Fruit fly (Drosophila melanogaster): ENCODE measurements around the gene alpha-Est3.

alpha-Est3 gene

dm6 chr3R:7515599-7516069 is 25.8 kb downstream of the alpha-Est3 start, which contains the start of gene alpha-Est8:
Gene alpha-Est8 (minus strand): TSS chr3R:7515670.
- TF ChIP-seq Dif (GFP tag; optimal IDR thresholded peaks at IDR 0.05; ENCODE audit: partially characterized antibody) (peak; percentile 16), h (GFP tag; optimal IDR thresholded peaks at IDR 0.05) (peak; percentile 17), Hnf4 (GFP tag; optimal IDR thresholded peaks at IDR 0.05) (no peak), Rel (GFP tag; optimal IDR thresholded peaks at IDR 0.05) (no peak), Rel (tag; optimal IDR thresholded peaks at IDR 0.05) (peak; percentile 38), Hr83 (GFP tag; optimal IDR thresholded peaks at IDR 0.05; ENCODE audit: poor library complexity, severe bottlenecking) (no peak), CrebA (GFP tag; optimal IDR thresholded peaks at IDR 0.05; ENCODE audit: borderline replicate concordance) (peak; percentile 38)

- TF ChIP-seq br (GFP tag; optimal IDR thresholded peaks at IDR 0.05) (no peak), Hnf4 (GFP tag; optimal IDR thresholded peaks at IDR 0.05) (peak; percentile 15)
Measured at dm6 chr3R:7514232-7514863, 27.1 kb downstream of the alpha-Est3 start.

- TF ChIP-seq dl (GFP tag; optimal IDR thresholded peaks at IDR 0.05; ENCODE audit: insufficient read depth in 1 of 2, partially characterized antibody in 2 of 2) = no peak
- peak; percentile 86 for TF ChIP-seq lola (GFP tag; optimal IDR thresholded peaks at IDR 0.05)
- no peak for TF ChIP-seq CrebA (GFP tag; optimal IDR thresholded peaks at IDR 0.05; ENCODE audit: borderline replicate concordance)
- no peak for TF ChIP-seq foxo (GFP tag; optimal IDR thresholded peaks at IDR 0.05)
- TF ChIP-seq Rel (GFP tag; optimal IDR thresholded peaks at IDR 0.05) = no peak
- no peak for TF ChIP-seq Rel (tag; optimal IDR thresholded peaks at IDR 0.05)
- peak; percentile 52 for TF ChIP-seq Vsx2 (GFP tag; optimal IDR thresholded peaks at IDR 0.05; ENCODE audit: partially characterized antibody)
- no peak for TF ChIP-seq CG32264 (GFP tag; optimal IDR thresholded peaks at IDR 0.05)
- TF ChIP-seq Dfd (GFP tag; optimal IDR thresholded peaks at IDR 0.05) = no peak
- TF ChIP-seq sv (GFP tag; optimal IDR thresholded peaks at IDR 0.05) = no peak
- peak; percentile 38 for TF ChIP-seq Abd-B (GFP tag; optimal IDR thresholded peaks at IDR 0.05)
- TF ChIP-seq brk (GFP tag; optimal IDR thresholded peaks at IDR 0.05) = no peak
- no peak for TF ChIP-seq HLH106 (tag; optimal IDR thresholded peaks at IDR 0.05)
- no peak for TF ChIP-seq Sp1 (GFP tag; optimal IDR thresholded peaks at IDR 0.05)
- no peak for TF ChIP-seq jim (GFP tag; optimal IDR thresholded peaks at IDR 0.05)
- peak; percentile 86 for TF ChIP-seq Myc (optimal IDR thresholded peaks at IDR 0.05)
- TF ChIP-seq tai (GFP tag; optimal IDR thresholded peaks at IDR 0.05) = no peak
- TF ChIP-seq N (GFP tag; optimal IDR thresholded peaks at IDR 0.05) = peak; percentile 69
- no peak for TF ChIP-seq dmrt93B (GFP tag; optimal IDR thresholded peaks at IDR 0.05)
- TF ChIP-seq fru (GFP tag; optimal IDR thresholded peaks at IDR 0.05) = no peak
- TF ChIP-seq sage (GFP tag; optimal IDR thresholded peaks at IDR 0.05) = no peak
- TF ChIP-seq psq (GFP tag; optimal IDR thresholded peaks at IDR 0.05) = no peak
- TF ChIP-seq h (GFP tag; optimal IDR thresholded peaks at IDR 0.05) = no peak
- no peak for TF ChIP-seq CG9705 (GFP tag; optimal IDR thresholded peaks at IDR 0.05)
- no peak for TF ChIP-seq dsf (GFP tag; optimal IDR thresholded peaks at IDR 0.05; ENCODE audit: borderline replicate concordance)
- peak; percentile 36 for TF ChIP-seq Dif (GFP tag; optimal IDR thresholded peaks at IDR 0.05; ENCODE audit: partially characterized antibody)
- no peak for TF ChIP-seq Jra (GFP tag; optimal IDR thresholded peaks at IDR 0.05)
- TF ChIP-seq rgr (GFP tag; optimal IDR thresholded peaks at IDR 0.05) = no peak
- no peak for TF ChIP-seq pan (optimal IDR thresholded peaks at IDR 0.05)
- no peak for TF ChIP-seq usp (GFP tag; optimal IDR thresholded peaks at IDR 0.05)
- TF ChIP-seq Mio (GFP tag; optimal IDR thresholded peaks at IDR 0.05) = no peak
- no peak for TF ChIP-seq GATAd (GFP tag; optimal IDR thresholded peaks at IDR 0.05)
- no peak for TF ChIP-seq OdsH (GFP tag; optimal IDR thresholded peaks at IDR 0.05)
- TF ChIP-seq br (GFP tag; optimal IDR thresholded peaks at IDR 0.05) = no peak
- no peak for TF ChIP-seq ey (GFP tag; optimal IDR thresholded peaks at IDR 0.05)
- TF ChIP-seq woc (GFP tag; optimal IDR thresholded peaks at IDR 0.05) = no peak
Measured at dm6 chr3R:7508198-7508837, 33.1 kb downstream of the alpha-Est3 start.
